Fruit fly (Drosophila melanogaster) whole organism, embryonic: ENCODE data around the gene CG32650.

Source experiments
- Aef1 ChIP-seq: fragments of 200-800 bp; sonication (Bioruptor generic); IDR thresholded peaks from 3 replicates; pipeline ENCODE4 v1.3.6; 2022; ENCODE audit warnings: missing biosample characterization, missing genetic modification characterization
- Asciz ChIP-seq: fragments of 200-800 bp; sonication (Bioruptor generic); optimal IDR thresholded peaks from 2 replicates; lab custom pipeline; 2017; ENCODE audit warnings: missing biosample characterization, mild to moderate bottlenecking, missing genetic modification characterization, missing genetic modification reagents
- BtbVII ChIP-seq: fragments of 200-800 bp; sonication (Bioruptor generic); optimal IDR thresholded peaks from 3 replicates; lab custom pipeline; 2017; ENCODE audit warnings: missing biosample characterization, mild to moderate bottlenecking, missing genetic modification characterization
- CG10209 ChIP-seq: fragments of 200-800 bp; sonication (Bioruptor generic); optimal IDR thresholded peaks from 3 replicates; lab custom pipeline; 2017; ENCODE audit warnings: missing biosample characterization, mild to moderate bottlenecking, missing genetic modification characterization, missing genetic modification reagents
- CG10366 ChIP-seq: fragments of 200-800 bp; sonication (Bioruptor generic); IDR thresholded peaks from 2 replicates; pipeline ENCODE4 v1.3.6; 2022; ENCODE audit warnings: missing biosample characterization, missing genetic modification characterization
- CG11398 ChIP-seq: fragments of 200-800 bp; sonication (Bioruptor generic); optimal IDR thresholded peaks from 2 replicates; lab custom pipeline; 2016; ENCODE audit warnings: missing biosample characterization, missing genetic modification characterization
- CG11695 ChIP-seq: fragments of 200-800 bp; sonication (Bioruptor generic); IDR thresholded peaks from 3 replicates; pipeline ENCODE4 v1.3.6; 2022; ENCODE audit warnings: missing biosample characterization, missing genetic modification characterization
- CG12391 ChIP-seq: fragments of 200-800 bp; sonication (Bioruptor generic); optimal IDR thresholded peaks from 3 replicates; lab custom pipeline; 2018; ENCODE audit warnings: missing biosample characterization, mild to moderate bottlenecking, missing genetic modification characterization, moderate library complexity
- CG14441 ChIP-seq: fragments of 200-800 bp; sonication (Bioruptor generic); IDR thresholded peaks from 2 replicates; pipeline ENCODE4 v1.3.6; 2022; ENCODE audit warnings: missing biosample characterization, missing genetic modification characterization
- CG2199 ChIP-seq: fragments of 200-800 bp; sonication (Bioruptor generic); IDR thresholded peaks from 3 replicates; pipeline ENCODE4 v1.3.6; 2022; ENCODE audit warnings: missing biosample characterization, missing genetic modification characterization
- CG2202 ChIP-seq: fragments of 200-800 bp; sonication (Bioruptor generic); optimal IDR thresholded peaks from 2 replicates; lab custom pipeline; 2018; ENCODE audit warnings: missing biosample characterization, mild to moderate bottlenecking, missing genetic modification characterization
- CG30403 ChIP-seq: fragments of 200-800 bp; sonication (Bioruptor generic); optimal IDR thresholded peaks from 3 replicates; lab custom pipeline; 2016; ENCODE audit warnings: missing biosample characterization, missing genetic modification characterization
- CG4424 ChIP-seq: fragments of 200-800 bp; sonication (Bioruptor generic); optimal IDR thresholded peaks from 3 replicates; lab custom pipeline; 2016; ENCODE audit warnings: missing biosample characterization, missing genetic modification characterization
- CG4707 ChIP-seq: fragments of 200-800 bp; sonication (Bioruptor generic); optimal IDR thresholded peaks from 2 replicates; lab custom pipeline; 2018; ENCODE audit warnings: missing biosample characterization, mild to moderate bottlenecking, missing genetic modification characterization, moderate library complexity
- CG6272 ChIP-seq: fragments of 200-800 bp; sonication (Bioruptor generic); IDR thresholded peaks from 2 replicates; pipeline ENCODE4 v1.3.6; 2022; ENCODE audit warnings: missing biosample characterization, missing genetic modification characterization
- CG6683 ChIP-seq: fragments of 200-800 bp; sonication (Bioruptor generic); optimal IDR thresholded peaks from 2 replicates; lab custom pipeline; 2017; ENCODE audit warnings: missing biosample characterization, mild to moderate bottlenecking, missing genetic modification characterization, missing genetic modification reagents
- CG6791 ChIP-seq: fragments of 200-800 bp; sonication (Bioruptor generic); IDR thresholded peaks from 3 replicates; pipeline ENCODE4 v1.3.6; 2022; ENCODE audit warnings: missing biosample characterization, missing genetic modification characterization; ENCODE audit not compliant: partially characterized antibody
- CG7786 ChIP-seq: fragments of 200-800 bp; sonication (Bioruptor generic); optimal IDR thresholded peaks from 2 replicates; lab custom pipeline; 2016; ENCODE audit warnings: missing biosample characterization, missing genetic modification characterization
- CG8290 ChIP-seq, 3 experiments: fragments of 200-800 bp; sonication (Bioruptor generic); optimal IDR thresholded peaks; 2 replicates each; lab custom pipeline; 2016 to 2019; ENCODE audit warnings: missing biosample characterization in 3 of 3, missing genetic modification characterization in 3 of 3, mild to moderate bottlenecking in 2 of 3, moderate library complexity in 1 of 3
- CG9817 ChIP-seq: fragments of 200-800 bp; sonication (Bioruptor generic); optimal IDR thresholded peaks from 2 replicates; lab custom pipeline; 2018; ENCODE audit warnings: missing biosample characterization, mild to moderate bottlenecking, missing genetic modification characterization, moderate library complexity
- CoRest ChIP-seq: fragments of 200-800 bp; sonication (Bioruptor generic); optimal IDR thresholded peaks from 3 replicates; lab custom pipeline; 2018; ENCODE audit warnings: missing biosample characterization, mild to moderate bottlenecking, missing genetic modification characterization, moderate library complexity
- Dbx ChIP-seq: fragments of 200-800 bp; sonication (Bioruptor generic); IDR thresholded peaks from 3 replicates; pipeline ENCODE4 v1.3.6; 2022; ENCODE audit warnings: missing biosample characterization, missing genetic modification characterization
- Deaf1 ChIP-seq: fragments of 200-800 bp; optimal IDR thresholded peaks from 3 replicates; lab custom pipeline; 2019; ENCODE audit warnings: missing biosample characterization, mild to moderate bottlenecking, missing genetic modification characterization, moderate library complexity
- E2f2 ChIP-seq: fragments of 200-800 bp; sonication (Bioruptor generic); IDR thresholded peaks from 2 replicates; pipeline ENCODE4 v1.3.6; 2022; ENCODE audit warnings: missing biosample characterization, missing genetic modification characterization
- Ets65A ChIP-seq: fragments of 200-800 bp; sonication (Bioruptor generic); peaks from one replicate; lab custom pipeline; 2016; ENCODE audit warnings: missing biosample characterization, missing genetic modification characterization
- HHEX ChIP-seq: fragments of 200-800 bp; sonication (Bioruptor generic); optimal IDR thresholded peaks from 3 replicates; lab custom pipeline; 2017; ENCODE audit warnings: missing biosample characterization, mild to moderate bottlenecking, missing genetic modification characterization, missing genetic modification reagents
- HLHmδ ChIP-seq: fragments of 200-800 bp; sonication (Bioruptor generic); optimal IDR thresholded peaks from 2 replicates; lab custom pipeline; 2018; ENCODE audit warnings: missing biosample characterization, mild to moderate bottlenecking, missing genetic modification characterization, moderate library complexity
- Hr3 ChIP-seq: fragments of 200-800 bp; sonication (Bioruptor generic); optimal IDR thresholded peaks from 3 replicates; lab custom pipeline; 2016; ENCODE audit warnings: missing biosample characterization, missing genetic modification characterization
- Lpt ChIP-seq: fragments of >200 bp; optimal IDR thresholded peaks from 2 replicates; lab custom pipeline; 2018; ENCODE audit warnings: missing biosample characterization, missing genetic modification characterization
- Ravus ChIP-seq: fragments of 200-800 bp; sonication (Bioruptor generic); IDR thresholded peaks from 2 replicates; pipeline ENCODE4 v1.3.6; 2022; ENCODE audit warnings: missing biosample characterization, missing genetic modification characterization
- Sox102F ChIP-seq: fragments of 200-800 bp; sonication (Bioruptor generic); optimal IDR thresholded peaks from 2 replicates; lab custom pipeline; 2018; ENCODE audit warnings: missing biosample characterization, mild to moderate bottlenecking, missing genetic modification characterization, moderate library complexity
- Sry-β ChIP-seq: fragments of 200-800 bp; sonication (Bioruptor generic); optimal IDR thresholded peaks from 2 replicates; lab custom pipeline; 2018; ENCODE audit warnings: missing biosample characterization, mild to moderate bottlenecking, missing genetic modification characterization, moderate library complexity
- al ChIP-seq: fragments of 200-800 bp; sonication (Bioruptor generic); IDR thresholded peaks from 2 replicates; pipeline ENCODE4 v1.3.6; 2022; ENCODE audit warnings: missing biosample characterization, missing genetic modification characterization
- bcd ChIP-seq: fragments of 200-800 bp; sonication (Bioruptor generic); optimal IDR thresholded peaks from 2 replicates; lab custom pipeline; 2017; ENCODE audit warnings: missing biosample characterization, mild to moderate bottlenecking, missing genetic modification characterization
- dimm ChIP-seq: fragments of 200-800 bp; sonication (Bioruptor generic); IDR thresholded peaks from 2 replicates; pipeline ENCODE4 v1.3.6; 2022; ENCODE audit warnings: missing biosample characterization, missing genetic modification characterization
- dmrt99B ChIP-seq: fragments of 200-800 bp; sonication (Bioruptor generic); optimal IDR thresholded peaks from 2 replicates; lab custom pipeline; 2018; ENCODE audit warnings: missing biosample characterization, mild to moderate bottlenecking, missing genetic modification characterization, moderate library complexity
- eve ChIP-seq, 2 experiments: fragments of >200 bp; optimal IDR thresholded peaks; 2 replicates each; lab custom pipeline; 2017; ENCODE audit warnings: missing biosample characterization in 2 of 2, missing genetic modification characterization in 2 of 2
- fd64A ChIP-seq: fragments of 200-800 bp; sonication (Bioruptor generic); optimal IDR thresholded peaks from 3 replicates; lab custom pipeline; 2018; ENCODE audit warnings: missing biosample characterization, mild to moderate bottlenecking, missing genetic modification characterization
- ftz-f1 ChIP-seq: fragments of 200-800 bp; sonication (Bioruptor generic); optimal IDR thresholded peaks from 2 replicates; lab custom pipeline; 2016; ENCODE audit warnings: missing biosample characterization, missing genetic modification characterization
- gsb-n ChIP-seq: fragments of 200-800 bp; sonication (Bioruptor generic); optimal IDR thresholded peaks from 3 replicates; lab custom pipeline; 2018; ENCODE audit warnings: missing biosample characterization, mild to moderate bottlenecking, missing genetic modification characterization
- otp ChIP-seq: fragments of 200-800 bp; sonication (Bioruptor generic); IDR thresholded peaks from 3 replicates; pipeline ENCODE4, ENCODE4 v1.3.6; 2022; ENCODE audit warnings: missing biosample characterization, missing genetic modification characterization
- pum ChIP-seq: fragments of 200-800 bp; sonication (Bioruptor generic); optimal IDR thresholded peaks from 2 replicates; lab custom pipeline; 2016; ENCODE audit warnings: missing biosample characterization, missing genetic modification characterization
- sc ChIP-seq, 3 experiments: fragments of >200 bp in 2 of 3; fragments of 200-800 bp in 1 of 3; sonication (Bioruptor generic) in 1 of 3; optimal IDR thresholded peaks; 2 replicates in 2 of 3; 3 replicates in 1 of 3; lab custom pipeline; 2017; ENCODE audit warnings: mild to moderate bottlenecking in 1 of 3, missing biosample characterization in 1 of 3, missing genetic modification characterization in 1 of 3, missing genetic modification reagents in 1 of 3
- scrt ChIP-seq: fragments of 200-800 bp; sonication (Bioruptor generic); optimal IDR thresholded peaks from 2 replicates; lab custom pipeline; 2018; ENCODE audit warnings: missing biosample characterization, mild to moderate bottlenecking, missing genetic modification characterization, moderate library complexity
- sim ChIP-seq: fragments of 200-800 bp; sonication (Bioruptor generic); IDR thresholded peaks from 2 replicates; pipeline ENCODE4 v1.3.6; 2022; ENCODE audit warnings: missing biosample characterization, missing genetic modification characterization
- slou ChIP-seq: fragments of 200-800 bp; sonication (Bioruptor generic); optimal IDR thresholded peaks from 3 replicates; lab custom pipeline; 2016; ENCODE audit warnings: missing biosample characterization, missing genetic modification characterization
- unc-4 ChIP-seq: fragments of 200-800 bp; sonication (Bioruptor generic); IDR thresholded peaks from 2 replicates; pipeline ENCODE4 v1.3.6; 2022; ENCODE audit warnings: missing biosample characterization, missing genetic modification characterization; ENCODE audit not compliant: partially characterized antibody
- usp ChIP-seq: fragments of >200 bp; optimal IDR thresholded peaks from 2 replicates; lab custom pipeline; 2017; ENCODE audit warnings: missing biosample characterization, missing genetic modification characterization

CG32650 gene

dm6 chrX:12925426-12926256 is 27.2 kb upstream of the CG32650 start (continued):
- TF ChIP-seq Aef1 (peak; percentile 46; the same call in 2 of the 3 replicates), CG14441 (GFP tag; lab: Robert Waterston, UW) (peak; percentile 70), CG4707 (GFP tag; lab: Kevin White, UChicago) (no peak), CG6683 (GFP tag; lab: Kevin White, UChicago) (peak; percentile 26), bcd (GFP tag; lab: Kevin White, UChicago) (peak; percentile 53), CG6791 (GFP tag; lab: Robert Waterston, UW) (no peak), CG4424 (GFP tag; lab: Kevin White, UChicago) (peak; percentile 38), sim (GFP tag; lab: Robert Waterston, UW) (0 out of 2 replicates have a peak, but pooled peaks have one; percentile 39), CG8290 (GFP tag; optimal IDR thresholded peaks at IDR 0.05; lab: Kevin White, UChicago) (peak; percentile 39), CG8290 (tag; optimal IDR thresholded peaks at IDR 0.05; lab: Kevin White, UChicago) (no peak), otp (GFP tag; lab: Robert Waterston, UW) (0 out of 3 replicates have a peak, but pooled peaks have one; percentile 17), scrt (GFP tag; lab: Kevin White, UChicago) (peak; percentile 59), CoRest (tag; lab: Kevin White, UChicago) (peak; percentile 66), usp (GFP tag; lab: Kevin White, UChicago) (no peak), CG6272 (GFP tag; lab: Robert Waterston, UW) (peak; percentile 65; the same call in 1 of the 2 replicates), al (GFP tag; lab: Robert Waterston, UW) (0 out of 2 replicates have a peak, but pooled peaks have one; percentile 16), fd64A (no peak), eve (GFP tag; optimal IDR thresholded peaks at IDR 0.05; lab: Kevin White, UChicago) (no peak), slou (GFP tag; lab: Kevin White, UChicago) (no peak), dimm (GFP tag; lab: Robert Waterston, UW) (0 out of 2 replicates have a peak, but pooled peaks have one; percentile 38), Sry-β (GFP tag; lab: Kevin White, UChicago) (no peak), Deaf1 (tag; lab: Kevin White, UChicago) (peak; percentile 10), CG10366 (GFP tag; lab: Robert Waterston, UW) (peak; percentile 60), CG2199 (GFP tag; lab: Robert Waterston, UW) (no peak; the same call in 2 of the 3 replicates), CG2202 (tag; lab: Kevin White, UChicago) (peak; percentile 68), CG9817 (tag; lab: Kevin White, UChicago) (no peak), Hr3 (GFP tag; lab: Kevin White, UChicago) (peak; percentile 46), CG10209 (GFP tag; lab: Kevin White, UChicago) (peak; percentile 51), Sox102F (peak; percentile 49), CG11695 (GFP tag; lab: Robert Waterston, UW) (peak; percentile 76), Asciz (GFP tag; lab: Kevin White, UChicago) (peak; percentile 54), HHEX (GFP tag; lab: Kevin White, UChicago) (peak; percentile 62), Ravus (GFP tag; lab: Robert Waterston, UW) (no peak), gsb-n (tag; lab: Kevin White, UChicago) (peak; percentile 26), CG12391 (tag; lab: Kevin White, UChicago) (peak; percentile 69), Ets65A (GFP tag; lab: Kevin White, UChicago) (peak; percentile 44), unc-4 (GFP tag; lab: Robert Waterston, UW) (no peak), pum (GFP tag; lab: Kevin White, UChicago) (no peak), BtbVII (peak; percentile 38), Dbx (GFP tag; lab: Robert Waterston, UW) (peak; percentile 54; the same call in 1 of the 3 replicates), CG7786 (GFP tag; lab: Kevin White, UChicago) (no peak), dmrt99B (tag; lab: Kevin White, UChicago) (peak; percentile 75), HLHmδ (GFP tag; lab: Kevin White, UChicago) (no peak), Lpt (GFP tag; lab: Kevin White, UChicago) (no peak), E2f2 (peak; percentile 62), CG11398 (GFP tag; lab: Kevin White, UChicago) (no peak), sc (optimal IDR thresholded peaks at IDR 0.05; lab: Kevin White, UChicago) (no peak), sc (GFP tag; optimal IDR thresholded peaks at IDR 0.05; lab: Kevin White, UChicago) (peak; percentile 40), CG30403 (peak; percentile 40), ftz-f1 (GFP tag; lab: Kevin White, UChicago) (no peak)
